Worm (Caenorhabditis elegans) whole organism, mixed stage, embryonic: Measurements from ENCODE around the gene R09H3.2.

Experiments
- ceh-39 ChIP-seq: fragments of 150-350 bp; optimal IDR thresholded peaks from 2 replicates; lab custom pipeline; 2014; ENCODE audit warnings: missing biosample characterization, missing genetic modification characterization
- cnd-1 ChIP-seq: fragments of 200-800 bp; sonication (Bioruptor generic); optimal IDR thresholded peaks from 2 replicates; lab custom pipeline; 2018; ENCODE audit warnings: mild to moderate bottlenecking, missing genetic modification characterization, missing compliant biosample characterization
- elt-1 ChIP-seq: sonication (generic microtip); optimal IDR thresholded peaks from 2 replicates; lab custom pipeline; 2017; ENCODE audit warnings: missing genetic modification characterization, mild to moderate bottlenecking, missing compliant biosample characterization, antibody characterized with exemption, moderate library complexity, borderline replicate concordance; ENCODE audit not compliant: insufficient read depth
- hlh-1 ChIP-seq: fragments of 150-350 bp; optimal IDR thresholded peaks from 2 replicates; lab custom pipeline; 2014; ENCODE audit warnings: missing biosample characterization, missing genetic modification reagents, missing genetic modification characterization
- lin-13 ChIP-seq: fragments of 150-350 bp; optimal IDR thresholded peaks from 2 replicates; lab custom pipeline; 2014; ENCODE audit warnings: missing biosample characterization, missing genetic modification characterization
- lin-32 ChIP-seq: fragments of 200-800 bp; sonication (Bioruptor generic); optimal IDR thresholded peaks from 2 replicates; lab custom pipeline; 2018; ENCODE audit warnings: mild to moderate bottlenecking, missing genetic modification characterization, missing compliant biosample characterization
- mab-5 ChIP-seq: fragments of 150-350 bp; optimal IDR thresholded peaks from 2 replicates; lab custom pipeline; 2014; ENCODE audit warnings: missing biosample characterization, missing genetic modification characterization
- nhr-12 ChIP-seq: fragments of 150-350 bp; optimal IDR thresholded peaks from 2 replicates; lab custom pipeline; 2014; ENCODE audit warnings: missing biosample characterization, missing genetic modification characterization
- nhr-28 ChIP-seq: fragments of 150-350 bp; optimal IDR thresholded peaks from 2 replicates; lab custom pipeline; 2014; ENCODE audit warnings: missing biosample characterization, missing genetic modification characterization
- pha-4 ChIP-seq: fragments of 150-350 bp; optimal IDR thresholded peaks from 2 replicates; lab custom pipeline; 2018; ENCODE audit warnings: missing biosample characterization, missing genetic modification reagents, missing genetic modification characterization
- snpc-4 ChIP-seq: fragments of 150-350 bp; optimal IDR thresholded peaks from 2 replicates; lab custom pipeline; 2014; ENCODE audit warnings: missing biosample characterization, missing genetic modification characterization
- ztf-11 ChIP-seq: fragments of 150-350 bp; optimal IDR thresholded peaks from 2 replicates; lab custom pipeline; 2014; ENCODE audit warnings: missing biosample characterization, missing genetic modification characterization

Gene R09H3.2

ce11 chrX:1623048-1623447 lies 41.8 kb downstream of the R09H3.2 start:
- no peak for TF ChIP-seq cnd-1
- TF ChIP-seq pha-4 (tag; lab: Kevin White, UChicago): no peak
- no peak for TF ChIP-seq ceh-39
- no peak for TF ChIP-seq lin-13 (tag; lab: Kevin White, UChicago)
- TF ChIP-seq nhr-12 (tag; lab: Kevin White, UChicago): no peak
- no peak for TF ChIP-seq ztf-11 (tag; lab: Kevin White, UChicago)
- no peak for TF ChIP-seq snpc-4
- no peak for TF ChIP-seq lin-32
- TF ChIP-seq nhr-28 (tag; lab: Kevin White, UChicago): no peak
- TF ChIP-seq mab-5: no peak

ce11 chrX:1620678-1621449 lies 44.0 kb downstream of the R09H3.2 start, which contains the start of gene H11E01.2:
TSS of gene H11E01.2 (plus strand) at chrX:1621057.
- TF ChIP-seq elt-1 (tag; lab: Kevin White, UChicago) (no peak), hlh-1 (tag; lab: Kevin White, UChicago) (peak; percentile 40)
